Fruit fly (Drosophila melanogaster) whole organism, adult: ENCODE data around the gene Uros2.

Experiments used
- CG11617 ChIP-seq: fragments of 200-800 bp; sonication (Bioruptor generic); optimal IDR thresholded peaks from 2 replicates; lab custom pipeline; 2017; ENCODE audit warnings: mild to moderate bottlenecking, missing biosample characterization, missing genetic modification reagents, missing genetic modification characterization
- CG12768 ChIP-seq: fragments of 200-800 bp; sonication (Bioruptor generic); optimal IDR thresholded peaks from 2 replicates; lab custom pipeline; 2017; ENCODE audit warnings: missing biosample characterization, missing genetic modification characterization, mild to moderate bottlenecking, moderate library complexity, missing genetic modification reagents
- CG14711 ChIP-seq: fragments of 200-800 bp; sonication (Bioruptor generic); optimal IDR thresholded peaks from 2 replicates; lab custom pipeline; 2018; ENCODE audit warnings: missing biosample characterization, mild to moderate bottlenecking, missing genetic modification characterization, moderate library complexity
- CG1620 ChIP-seq: fragments of 200-800 bp; sonication (Bioruptor generic); optimal IDR thresholded peaks from 2 replicates; lab custom pipeline; 2016; ENCODE audit warnings: missing biosample characterization, missing genetic modification characterization
- CG33017 ChIP-seq: fragments of 200-800 bp; sonication (Bioruptor generic); optimal IDR thresholded peaks from 2 replicates; lab custom pipeline; 2018; ENCODE audit warnings: missing biosample characterization, mild to moderate bottlenecking, missing genetic modification characterization, moderate library complexity
- CG5204 ChIP-seq: fragments of 200-800 bp; sonication (Bioruptor generic); optimal IDR thresholded peaks from 2 replicates; lab custom pipeline; 2016; ENCODE audit warnings: missing biosample characterization, missing genetic modification characterization
- CG7045 ChIP-seq: fragments of 200-800 bp; sonication (Bioruptor generic); optimal IDR thresholded peaks from 2 replicates; lab custom pipeline; 2017; ENCODE audit warnings: missing biosample characterization, mild to moderate bottlenecking, missing genetic modification characterization
- CG7101 ChIP-seq: fragments of 200-800 bp; sonication (Bioruptor generic); optimal IDR thresholded peaks from 2 replicates; lab custom pipeline; 2018; ENCODE audit warnings: missing biosample characterization, mild to moderate bottlenecking, missing genetic modification characterization, moderate library complexity
- Clk ChIP-seq: fragments of 200-800 bp; sonication (Bioruptor generic); optimal IDR thresholded peaks from 2 replicates; lab custom pipeline; 2017; ENCODE audit warnings: missing biosample characterization, missing genetic modification characterization
- Crg-1 ChIP-seq: fragments of 200-800 bp; sonication (Bioruptor generic); optimal IDR thresholded peaks from 2 replicates; lab custom pipeline; 2016; ENCODE audit warnings: missing biosample characterization, missing genetic modification characterization
- Hr96 ChIP-seq: fragments of 200-800 bp; sonication (Bioruptor generic); optimal IDR thresholded peaks from 2 replicates; lab custom pipeline; 2016; ENCODE audit warnings: missing biosample characterization, missing genetic modification characterization
- Mnt ChIP-seq: fragments of 200-800 bp; sonication (Bioruptor generic); optimal IDR thresholded peaks from 2 replicates; lab custom pipeline; 2016; ENCODE audit warnings: missing biosample characterization, mild to moderate bottlenecking, missing genetic modification characterization
- bab1 ChIP-seq: fragments of 200-800 bp; sonication (Bioruptor generic); optimal IDR thresholded peaks from 3 replicates; lab custom pipeline; 2019; ENCODE audit warnings: missing biosample characterization, mild to moderate bottlenecking, missing genetic modification characterization, moderate library complexity
- cic ChIP-seq: fragments of 200-800 bp; sonication (Bioruptor generic); optimal IDR thresholded peaks from 2 replicates; lab custom pipeline; 2017; ENCODE audit warnings: missing biosample characterization, mild to moderate bottlenecking, missing genetic modification characterization, moderate library complexity
- cnc ChIP-seq, 2 experiments: fragments of >200 bp; optimal IDR thresholded peaks; 2 replicates each; lab custom pipeline; 2017
- kay ChIP-seq: fragments of 200-800 bp; sonication (Bioruptor generic); peaks from one replicate; lab custom pipeline; 2016; ENCODE audit warnings: missing biosample characterization, missing genetic modification characterization, borderline replicate concordance
- ovo ChIP-seq: fragments of 200-800 bp; sonication (Bioruptor generic); optimal IDR thresholded peaks from 2 replicates; lab custom pipeline; 2016; ENCODE audit warnings: missing biosample characterization, missing genetic modification characterization
- pad ChIP-seq: fragments of 200-800 bp; sonication (Bioruptor generic); optimal IDR thresholded peaks from 3 replicates; lab custom pipeline; 2017; ENCODE audit warnings: missing biosample characterization, missing genetic modification characterization, mild to moderate bottlenecking, moderate library complexity, missing genetic modification reagents
- tj ChIP-seq: fragments of 200-800 bp; sonication (Bioruptor generic); optimal IDR thresholded peaks from 3 replicates; lab custom pipeline; 2017; ENCODE audit warnings: missing biosample characterization, mild to moderate bottlenecking, missing genetic modification characterization, moderate library complexity
- toe ChIP-seq: fragments of 200-800 bp; sonication (Bioruptor generic); optimal IDR thresholded peaks from 2 replicates; lab custom pipeline; 2016; ENCODE audit warnings: missing biosample characterization, missing genetic modification characterization

Gene Uros2

DNA sequence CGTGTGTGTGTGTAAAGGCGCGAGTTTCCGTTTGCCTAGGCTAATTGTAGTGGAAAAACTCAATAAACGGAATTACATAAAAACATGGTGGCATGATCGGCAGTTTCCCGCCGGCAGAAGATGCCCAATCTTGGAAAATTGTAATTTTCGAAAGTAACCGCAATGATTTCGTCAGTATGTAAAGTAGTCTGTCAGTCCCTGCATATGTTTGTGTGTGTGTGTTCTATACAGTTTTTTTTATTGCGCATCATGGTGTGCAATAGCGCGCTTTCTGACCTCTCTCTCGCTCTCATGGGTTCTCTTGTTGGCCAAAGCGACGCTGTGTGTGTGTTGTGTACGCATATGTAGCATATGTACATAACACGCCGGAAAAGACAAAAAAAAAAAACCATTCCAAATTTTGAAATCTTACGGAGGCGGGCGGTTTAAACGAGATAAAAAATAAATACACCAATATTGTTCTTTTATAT is 6.0 kb downstream of the Uros2 start:
- TF ChIP-seq CG12768 (GFP tag; lab: Kevin White, UChicago) (no peak), toe (GFP tag; lab: Kevin White, UChicago) (no peak), ovo (peak; percentile 65), CG7101 (peak; percentile 7), CG14711 (no peak), pad (peak; percentile 21), cnc (optimal IDR thresholded peaks at IDR 0.05; lab: Kevin White, UChicago) (peak in 1 of 2 experiments; percentile 11), CG7045 (GFP tag; lab: Kevin White, UChicago) (no peak), CG33017 (tag; lab: Kevin White, UChicago) (no peak), bab1 (GFP tag; lab: Kevin White, UChicago) (peak; percentile 29), CG1620 (GFP tag; lab: Kevin White, UChicago) (peak; percentile 10), kay (GFP tag; lab: Kevin White, UChicago) (peak; percentile 88), Mnt (GFP tag; lab: Kevin White, UChicago) (peak; percentile 81), tj (GFP tag; lab: Kevin White, UChicago) (peak; percentile 33), cic (GFP tag; lab: Kevin White, UChicago) (peak; percentile 2), CG5204 (GFP tag; lab: Kevin White, UChicago) (no peak), Hr96 (peak; percentile 20), Clk (GFP tag; lab: Kevin White, UChicago) (no peak), CG11617 (GFP tag; lab: Kevin White, UChicago) (no peak), Crg-1 (GFP tag; lab: Kevin White, UChicago) (peak; percentile 53)

DNA sequence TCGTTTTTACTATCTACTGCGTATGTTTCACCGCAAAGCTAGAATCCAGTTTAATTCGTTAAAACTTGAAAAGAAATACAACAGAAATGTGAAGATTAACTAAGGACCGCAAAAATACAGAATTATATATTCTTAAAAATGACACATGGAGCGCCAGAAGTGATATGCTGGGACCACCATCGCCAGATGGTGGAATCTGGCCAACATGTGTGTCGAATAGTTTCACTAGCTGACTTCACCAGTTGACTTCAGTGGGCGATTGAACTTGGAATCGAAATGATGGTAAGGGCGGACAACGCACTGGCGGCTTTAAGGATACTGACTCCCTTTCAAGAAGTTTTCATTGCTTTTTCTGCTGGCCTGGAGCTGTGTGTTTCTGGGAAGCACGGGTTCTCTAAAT is 13.7 kb downstream of the Uros2 start, which contains the start of gene CG9593:
Gene CG9593 (plus strand): TSS at position 270 of the 400 bp plus-strand sequence.
- TF ChIP-seq CG7045 (GFP tag; lab: Kevin White, UChicago), result no peak
- TF ChIP-seq ovo, result no peak
- TF ChIP-seq Clk (GFP tag; lab: Kevin White, UChicago), result no peak
- TF ChIP-seq CG33017 (tag; lab: Kevin White, UChicago), result no peak
- no peak for TF ChIP-seq toe (GFP tag; lab: Kevin White, UChicago)
- no peak for TF ChIP-seq Hr96
- TF ChIP-seq pad, result no peak
- no peak for TF ChIP-seq CG12768 (GFP tag; lab: Kevin White, UChicago)
- TF ChIP-seq tj (GFP tag; lab: Kevin White, UChicago), result no peak
- no peak for TF ChIP-seq CG1620 (GFP tag; lab: Kevin White, UChicago)

DNA sequence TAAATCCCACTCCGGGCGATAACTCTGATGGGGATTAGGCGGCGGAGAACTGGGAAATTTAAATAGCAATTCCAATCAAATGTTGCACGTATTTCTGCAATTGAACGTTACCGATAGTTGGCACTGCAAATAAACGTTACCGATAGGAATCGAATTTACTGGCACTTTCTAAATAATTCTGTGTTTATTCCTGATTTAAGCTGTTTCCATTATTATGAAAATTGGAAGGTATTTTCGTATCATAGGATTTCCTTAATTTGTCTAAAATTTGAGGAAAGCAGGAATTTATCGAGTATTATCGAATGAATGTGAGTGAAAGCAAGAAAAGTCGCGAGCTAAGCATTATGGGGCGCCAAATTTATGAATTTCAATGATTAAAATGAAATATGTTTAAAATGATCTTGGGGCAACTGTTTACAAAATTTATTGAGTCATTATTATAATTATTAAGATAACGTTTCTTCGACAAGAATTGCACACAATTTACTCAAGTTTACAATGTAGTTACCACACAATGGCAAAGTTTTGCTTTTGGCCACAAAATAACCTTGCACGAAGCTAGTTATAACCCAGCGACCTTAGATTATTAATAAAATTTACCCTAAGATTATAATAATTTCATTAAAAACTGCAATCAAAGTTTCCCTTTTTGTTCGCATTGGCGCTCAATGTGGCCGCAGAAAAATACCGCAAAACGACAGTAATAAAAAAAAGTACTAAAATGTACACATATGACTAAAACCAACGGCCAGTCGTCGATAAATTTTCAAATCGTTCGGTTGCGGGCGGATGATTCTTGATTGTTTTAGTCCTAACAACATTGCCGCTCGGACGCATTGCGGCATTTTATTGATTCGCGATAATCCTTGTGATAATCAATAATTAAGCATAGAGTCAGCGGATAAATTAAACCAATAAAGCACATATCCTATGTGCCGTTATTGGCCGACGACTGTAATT is 15.5 kb downstream of the Uros2 start, which contains the start of gene alpha-Man-IIb:
Gene alpha-Man-IIb (plus strand): TSS at position 747 of the 960 bp plus-strand sequence.
- TF ChIP-seq CG12768 (GFP tag; lab: Kevin White, UChicago), result no peak
- no peak for TF ChIP-seq Clk (GFP tag; lab: Kevin White, UChicago)
- TF ChIP-seq Mnt (GFP tag; lab: Kevin White, UChicago), result peak; percentile 21
- TF ChIP-seq kay (GFP tag; lab: Kevin White, UChicago), result no peak
- TF ChIP-seq cnc (optimal IDR thresholded peaks at IDR 0.05; lab: Kevin White, UChicago), result no peak
- no peak for TF ChIP-seq CG33017 (tag; lab: Kevin White, UChicago)
- no peak for TF ChIP-seq CG11617 (GFP tag; lab: Kevin White, UChicago)
- peak; percentile 12 for TF ChIP-seq ovo
- no peak for TF ChIP-seq CG14711
- no peak for TF ChIP-seq CG1620 (GFP tag; lab: Kevin White, UChicago)
- no peak for TF ChIP-seq toe (GFP tag; lab: Kevin White, UChicago)
- no peak for TF ChIP-seq cic (GFP tag; lab: Kevin White, UChicago)
- no peak for TF ChIP-seq pad
- TF ChIP-seq CG7045 (GFP tag; lab: Kevin White, UChicago), result no peak
- peak; percentile 63 for TF ChIP-seq bab1 (GFP tag; lab: Kevin White, UChicago)
- no peak for TF ChIP-seq CG7101
- TF ChIP-seq CG5204 (GFP tag; lab: Kevin White, UChicago), result no peak
- no peak for TF ChIP-seq Crg-1 (GFP tag; lab: Kevin White, UChicago)
- TF ChIP-seq tj (GFP tag; lab: Kevin White, UChicago), result peak; percentile 36
- peak; percentile 41 for TF ChIP-seq Hr96

DNA sequence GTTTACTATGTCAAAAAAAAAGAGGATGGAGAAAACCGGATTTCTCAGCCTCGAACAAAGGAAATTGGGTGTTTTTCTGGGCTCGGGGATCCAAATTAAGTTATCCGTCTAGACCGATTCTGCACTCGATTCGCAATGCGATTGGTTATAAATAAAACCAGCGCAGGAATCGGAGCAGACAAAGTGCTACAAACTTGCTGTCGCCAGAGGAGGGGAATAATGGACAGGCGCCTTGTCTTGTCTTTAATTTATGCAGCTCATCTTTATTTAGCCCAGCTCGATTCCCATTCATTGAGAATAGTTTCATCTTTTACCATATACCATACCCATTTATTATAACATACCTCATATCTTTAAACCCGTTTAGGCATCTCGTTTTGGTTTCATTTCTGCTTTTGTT is 16.4 kb downstream of the Uros2 start:
- TF ChIP-seq CG14711, result no peak
- TF ChIP-seq bab1 (GFP tag; lab: Kevin White, UChicago), result no peak

DNA sequence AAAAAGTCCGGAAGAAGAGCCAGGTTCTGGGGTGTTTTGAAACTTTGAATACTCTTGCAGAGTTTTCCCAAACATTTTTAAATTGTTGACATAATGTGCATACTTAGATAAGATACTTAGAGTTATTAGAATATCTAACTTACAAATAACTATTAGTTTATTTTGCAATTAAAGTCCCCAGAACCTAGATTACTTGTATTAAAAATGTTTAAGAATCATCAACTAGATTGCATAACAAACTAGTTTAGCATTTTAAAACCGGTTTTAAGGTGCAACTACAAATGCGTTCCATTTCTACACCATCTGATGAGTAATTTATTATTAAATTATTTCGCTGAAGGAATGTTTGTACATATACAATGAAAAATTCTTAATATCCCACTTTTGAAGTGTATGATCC is 18.0 kb downstream of the Uros2 start:
- TF ChIP-seq CG5204 (GFP tag; lab: Kevin White, UChicago), result no peak
- TF ChIP-seq CG7045 (GFP tag; lab: Kevin White, UChicago), result no peak
- no peak for TF ChIP-seq Crg-1 (GFP tag; lab: Kevin White, UChicago)
- TF ChIP-seq ovo, result no peak
- TF ChIP-seq Clk (GFP tag; lab: Kevin White, UChicago), result no peak
- TF ChIP-seq Mnt (GFP tag; lab: Kevin White, UChicago), result no peak
- no peak for TF ChIP-seq toe (GFP tag; lab: Kevin White, UChicago)
- TF ChIP-seq CG1620 (GFP tag; lab: Kevin White, UChicago), result no peak
- TF ChIP-seq bab1 (GFP tag; lab: Kevin White, UChicago), result no peak
- no peak for TF ChIP-seq CG33017 (tag; lab: Kevin White, UChicago)
- TF ChIP-seq cnc (optimal IDR thresholded peaks at IDR 0.05; lab: Kevin White, UChicago), result no peak
- TF ChIP-seq CG12768 (GFP tag; lab: Kevin White, UChicago), result no peak
- no peak for TF ChIP-seq CG7101
- no peak for TF ChIP-seq kay (GFP tag; lab: Kevin White, UChicago)
- TF ChIP-seq tj (GFP tag; lab: Kevin White, UChicago), result no peak
- TF ChIP-seq CG14711, result no peak
